Fruit fly (Drosophila melanogaster) whole organism, prepupa: ENCODE measurements around the gene RAF2.
A peak's percentile ranks its signal among the peaks of the same experiment; 100 is the strongest.

Experiments
- Blimp-1 ChIP-seq: fragments of 200-800 bp; sonication (Bioruptor generic); optimal IDR thresholded peaks from 3 replicates; lab custom pipeline; 2017; ENCODE audit warnings: missing biosample characterization, missing genetic modification characterization, mild to moderate bottlenecking, moderate library complexity, missing genetic modification reagents
- CG10631 ChIP-seq: fragments of 200-800 bp; sonication (Bioruptor generic); optimal IDR thresholded peaks from 2 replicates; lab custom pipeline; 2016; ENCODE audit warnings: missing biosample characterization, missing genetic modification characterization
- CG10669 ChIP-seq: fragments of 200-800 bp; sonication (Bioruptor generic); optimal IDR thresholded peaks from 3 replicates; lab custom pipeline; 2018; ENCODE audit warnings: missing biosample characterization, mild to moderate bottlenecking, missing genetic modification characterization, moderate library complexity
- CG11762 ChIP-seq: fragments of 200-800 bp; sonication (Bioruptor generic); optimal IDR thresholded peaks from 3 replicates; lab custom pipeline; 2016; ENCODE audit warnings: missing biosample characterization, missing genetic modification characterization; ENCODE audit not compliant: insufficient read depth
- CG1621 ChIP-seq: fragments of 200-800 bp; sonication (Bioruptor generic); optimal IDR thresholded peaks from 3 replicates; lab custom pipeline; 2018; ENCODE audit warnings: missing biosample characterization, mild to moderate bottlenecking, missing genetic modification characterization
- CG3032 ChIP-seq: fragments of 200-800 bp; optimal IDR thresholded peaks from 2 replicates; lab custom pipeline; 2019; ENCODE audit warnings: missing biosample characterization, mild to moderate bottlenecking, missing genetic modification characterization, moderate library complexity
- CG31627 ChIP-seq: fragments of 200-800 bp; sonication (Bioruptor generic); optimal IDR thresholded peaks from 3 replicates; lab custom pipeline; 2016; ENCODE audit warnings: missing biosample characterization, missing genetic modification characterization
- CG32006 ChIP-seq: fragments of 200-800 bp; sonication (Bioruptor generic); optimal IDR thresholded peaks from 3 replicates; lab custom pipeline; 2017; ENCODE audit warnings: missing biosample characterization, mild to moderate bottlenecking, missing genetic modification characterization
- CG34406 ChIP-seq: fragments of 200-800 bp; sonication (Bioruptor generic); optimal IDR thresholded peaks from 3 replicates; lab custom pipeline; 2016; ENCODE audit warnings: missing biosample characterization, missing genetic modification characterization
- CG3919 ChIP-seq: fragments of 200-800 bp; sonication (Bioruptor generic); optimal IDR thresholded peaks from 3 replicates; lab custom pipeline; 2016; ENCODE audit warnings: missing biosample characterization, missing genetic modification characterization
- CG4318 ChIP-seq: fragments of 200-800 bp; sonication (Bioruptor generic); optimal IDR thresholded peaks from 3 replicates; lab custom pipeline; 2017; ENCODE audit warnings: missing biosample characterization, mild to moderate bottlenecking, missing genetic modification characterization
- CG6163 ChIP-seq: fragments of 200-800 bp; sonication (Bioruptor generic); IDR thresholded peaks from 3 replicates; pipeline ENCODE4 v1.3.6; 2022; ENCODE audit warnings: missing biosample characterization, missing genetic modification characterization
- CG6276 ChIP-seq: fragments of 200-800 bp; sonication (Bioruptor generic); optimal IDR thresholded peaks from 2 replicates; lab custom pipeline; 2017; ENCODE audit warnings: missing biosample characterization, mild to moderate bottlenecking, missing genetic modification characterization
- CG6792 ChIP-seq: fragments of 200-800 bp; sonication (Bioruptor generic); optimal IDR thresholded peaks from 3 replicates; lab custom pipeline; 2016; ENCODE audit warnings: missing biosample characterization, missing genetic modification characterization
- CG6808 ChIP-seq: fragments of 200-800 bp; sonication (Bioruptor generic); optimal IDR thresholded peaks from 3 replicates; lab custom pipeline; 2017; ENCODE audit warnings: missing biosample characterization, missing genetic modification characterization, mild to moderate bottlenecking, moderate library complexity, missing genetic modification reagents
- CG6854 ChIP-seq: fragments of 200-800 bp; sonication (Bioruptor generic); optimal IDR thresholded peaks from 2 replicates; lab custom pipeline; 2017; ENCODE audit warnings: missing biosample characterization, mild to moderate bottlenecking, missing genetic modification characterization
- CG8119 ChIP-seq: fragments of 200-800 bp; sonication (Bioruptor generic); IDR thresholded peaks from 3 replicates; pipeline ENCODE4 v1.3.6; 2022; ENCODE audit warnings: missing biosample characterization, missing genetic modification characterization
- CG8632 ChIP-seq: fragments of 200-800 bp; sonication (Bioruptor generic); optimal IDR thresholded peaks from 3 replicates; lab custom pipeline; 2016; ENCODE audit warnings: missing biosample characterization, missing genetic modification characterization
- CG9139 ChIP-seq: fragments of 200-800 bp; sonication (Bioruptor generic); optimal IDR thresholded peaks from 3 replicates; lab custom pipeline; 2017; ENCODE audit warnings: missing biosample characterization, mild to moderate bottlenecking, missing genetic modification characterization
- Eip75B ChIP-seq: fragments of 200-800 bp; sonication (Bioruptor generic); optimal IDR thresholded peaks from 3 replicates; lab custom pipeline; 2016; ENCODE audit warnings: missing biosample characterization, missing genetic modification characterization
- Eip78C ChIP-seq: fragments of 200-800 bp; sonication (Bioruptor generic); peaks from one replicate; lab custom pipeline; 2016; ENCODE audit warnings: missing biosample characterization, missing genetic modification characterization
- Gug ChIP-seq: fragments of 200-800 bp; sonication (Bioruptor generic); IDR thresholded peaks from 2 replicates; pipeline ENCODE4 v1.3.6; 2022; ENCODE audit warnings: missing biosample characterization, missing genetic modification characterization
- Hr39 ChIP-seq: fragments of 200-800 bp; sonication (Bioruptor generic); optimal IDR thresholded peaks from 2 replicates; lab custom pipeline; 2016; ENCODE audit warnings: missing biosample characterization, missing genetic modification characterization
- Hr4 ChIP-seq: fragments of 200-800 bp; sonication (Bioruptor generic); optimal IDR thresholded peaks from 3 replicates; lab custom pipeline; 2016; ENCODE audit warnings: missing biosample characterization, missing genetic modification characterization
- Lpt ChIP-seq: fragments of 200-800 bp; sonication (Bioruptor generic); optimal IDR thresholded peaks from 3 replicates; lab custom pipeline; 2016; ENCODE audit warnings: missing biosample characterization, missing genetic modification characterization
- Met ChIP-seq: fragments of 200-800 bp; sonication (Bioruptor generic); optimal IDR thresholded peaks from 3 replicates; lab custom pipeline; 2016; ENCODE audit warnings: missing biosample characterization, missing genetic modification characterization
- Smox ChIP-seq: fragments of 200-800 bp; sonication (Bioruptor generic); optimal IDR thresholded peaks from 3 replicates; lab custom pipeline; 2016; ENCODE audit warnings: missing biosample characterization, missing genetic modification characterization
- Sox102F ChIP-seq: fragments of 200-800 bp; sonication (Bioruptor generic); optimal IDR thresholded peaks from 2 replicates; lab custom pipeline; 2016; ENCODE audit warnings: missing biosample characterization, mild to moderate bottlenecking, missing genetic modification characterization
- Sox15 ChIP-seq: fragments of 200-800 bp; sonication (Bioruptor generic); optimal IDR thresholded peaks from 3 replicates; lab custom pipeline; 2016; ENCODE audit warnings: missing biosample characterization, missing genetic modification characterization
- achi ChIP-seq: fragments of 200-800 bp; sonication (Bioruptor generic); optimal IDR thresholded peaks from 3 replicates; lab custom pipeline; 2016; ENCODE audit warnings: missing biosample characterization, missing genetic modification characterization
- cyc ChIP-seq: fragments of 200-800 bp; sonication (Bioruptor generic); optimal IDR thresholded peaks from 3 replicates; lab custom pipeline; 2016; ENCODE audit warnings: missing biosample characterization, missing genetic modification characterization
- dac ChIP-seq: fragments of 200-800 bp; sonication (Bioruptor generic); optimal IDR thresholded peaks from 2 replicates; lab custom pipeline; 2017; ENCODE audit warnings: missing biosample characterization, mild to moderate bottlenecking, missing genetic modification characterization
- dsx ChIP-seq: fragments of 200-800 bp; optimal IDR thresholded peaks from 3 replicates; lab custom pipeline; 2019; ENCODE audit warnings: missing biosample characterization, mild to moderate bottlenecking, missing genetic modification characterization, moderate library complexity; ENCODE audit not compliant: poor library complexity, severe bottlenecking
- eg ChIP-seq: fragments of 200-800 bp; sonication (Bioruptor generic); IDR thresholded peaks from 3 replicates; pipeline ENCODE4 v1.3.6; 2022; ENCODE audit warnings: missing biosample characterization, missing genetic modification characterization
- esn ChIP-seq: fragments of 200-800 bp; sonication (Bioruptor generic); optimal IDR thresholded peaks from 2 replicates; lab custom pipeline; 2016; ENCODE audit warnings: missing biosample characterization, mild to moderate bottlenecking, missing genetic modification characterization, moderate library complexity
- fd59A ChIP-seq: fragments of 200-800 bp; sonication (Bioruptor generic); optimal IDR thresholded peaks from 2 replicates; lab custom pipeline; 2017; ENCODE audit warnings: missing biosample characterization, mild to moderate bottlenecking, missing genetic modification characterization, missing genetic modification reagents
- fd85E ChIP-seq: fragments of 200-800 bp; sonication (Bioruptor generic); optimal IDR thresholded peaks from 3 replicates; lab custom pipeline; 2016; ENCODE audit warnings: missing biosample characterization, missing genetic modification characterization
- fkh ChIP-seq: fragments of 200-800 bp; sonication (Bioruptor generic); optimal IDR thresholded peaks from 3 replicates; lab custom pipeline; 2017; ENCODE audit warnings: missing biosample characterization, mild to moderate bottlenecking, missing genetic modification characterization, moderate library complexity
- net ChIP-seq: fragments of 200-800 bp; sonication (Bioruptor generic); optimal IDR thresholded peaks from 3 replicates; lab custom pipeline; 2016; ENCODE audit warnings: missing biosample characterization, missing genetic modification characterization
- salr ChIP-seq, 2 experiments: fragments of 200-800 bp; sonication (Bioruptor generic); optimal IDR thresholded peaks; 3 replicates each; lab custom pipeline; 2016 to 2018; ENCODE audit warnings: missing biosample characterization in 2 of 2, missing genetic modification characterization in 2 of 2, mild to moderate bottlenecking in 1 of 2
- spab ChIP-seq: fragments of 200-800 bp; sonication (Bioruptor generic); optimal IDR thresholded peaks from 2 replicates; lab custom pipeline; 2017; ENCODE audit warnings: missing biosample characterization, mild to moderate bottlenecking, missing genetic modification characterization, missing genetic modification reagents
- ss ChIP-seq, 2 experiments: fragments of 200-800 bp; sonication (Bioruptor generic); optimal IDR thresholded peaks; 2 replicates in 1 of 2; 3 replicates in 1 of 2; lab custom pipeline; 2017 to 2018; ENCODE audit warnings: mild to moderate bottlenecking in 2 of 2, missing biosample characterization in 2 of 2, missing genetic modification characterization in 2 of 2, moderate library complexity in 1 of 2
- svp ChIP-seq: fragments of 200-800 bp; sonication (Bioruptor generic); peaks from one replicate; lab custom pipeline; 2016; ENCODE audit warnings: missing biosample characterization, missing genetic modification characterization
- topi ChIP-seq: fragments of 200-800 bp; sonication (Bioruptor generic); optimal IDR thresholded peaks from 3 replicates; lab custom pipeline; 2016; ENCODE audit warnings: missing biosample characterization, missing genetic modification characterization
- vri ChIP-seq: fragments of 200-800 bp; sonication (Bioruptor generic); optimal IDR thresholded peaks from 3 replicates; lab custom pipeline; 2016; ENCODE audit warnings: missing biosample characterization, mild to moderate bottlenecking, missing genetic modification characterization

The RAF2 gene

DNA sequence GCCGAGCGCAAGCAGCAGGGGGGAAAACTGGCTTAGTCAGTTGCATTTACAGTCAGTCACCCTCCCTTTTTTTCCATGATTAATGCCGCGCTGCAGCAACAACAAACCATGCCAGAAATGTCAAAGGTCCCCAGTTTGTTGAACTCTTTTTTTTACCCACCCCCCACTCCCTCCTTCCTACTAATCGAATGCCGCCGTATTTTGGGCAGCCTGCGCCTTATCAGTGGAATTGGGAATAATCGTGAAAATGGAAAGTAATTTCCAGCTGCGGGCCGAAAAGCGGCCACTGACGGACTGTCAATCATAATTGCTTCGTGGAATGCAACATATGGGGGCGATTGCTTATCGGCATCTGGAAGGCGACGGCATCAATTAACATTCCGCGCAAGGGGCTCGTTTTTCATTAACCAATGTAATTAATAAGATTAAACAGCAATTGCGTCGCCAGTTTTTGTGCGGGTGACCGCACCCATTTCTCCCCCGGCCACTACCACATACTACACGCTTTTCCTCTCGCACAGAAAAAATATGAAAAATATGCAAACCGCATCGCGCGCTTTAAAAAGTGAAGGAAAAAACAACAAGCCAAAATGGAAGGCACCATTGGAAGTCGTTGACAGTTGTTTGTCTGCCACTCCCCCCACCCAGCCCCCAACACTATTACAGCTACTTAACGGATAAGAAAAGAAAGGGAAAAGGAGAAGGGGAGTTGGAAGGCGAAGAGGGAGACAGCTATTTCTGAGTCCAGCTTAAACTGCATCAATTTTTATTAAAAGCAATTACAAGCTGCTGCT lies 23.5 kb downstream of the RAF2 start:
- TF ChIP-seq svp (GFP tag; lab: Kevin White, UChicago) (peak; percentile 97), net (no peak), CG6854 (GFP tag; lab: Kevin White, UChicago) (no peak)

dm6 chr3L:16410234-16411119 lies 24.4 kb downstream of the RAF2 start:
- TF ChIP-seq dsx (GFP tag; lab: Kevin White, UChicago) (peak; percentile 82), CG1621 (peak; percentile 83), ss (GFP tag; optimal IDR thresholded peaks at IDR 0.05; lab: Kevin White, UChicago) (peak; percentile 86 to 88), Gug (peak; percentile 71), fkh (GFP tag; lab: Kevin White, UChicago) (no peak), CG8119 (GFP tag; lab: Robert Waterston, UW) (peak; percentile 81), achi (GFP tag; lab: Kevin White, UChicago) (peak; percentile 85), CG31627 (GFP tag; lab: Kevin White, UChicago) (peak; percentile 91), CG6854 (GFP tag; lab: Kevin White, UChicago) (peak; percentile 59), CG10631 (GFP tag; lab: Kevin White, UChicago) (peak; percentile 85), Hr4 (GFP tag; lab: Kevin White, UChicago) (peak; percentile 92), Sox102F (peak; percentile 90), salr (GFP tag; optimal IDR thresholded peaks at IDR 0.05; lab: Kevin White, UChicago) (peak; percentile 78 to 79), spab (GFP tag; lab: Kevin White, UChicago) (peak; percentile 78), Blimp-1 (peak; percentile 92), CG6163 (GFP tag; lab: Robert Waterston, UW) (peak; percentile 87), Met (GFP tag; lab: Kevin White, UChicago) (peak; percentile 89), cyc (peak; percentile 90), Smox (peak; percentile 84), CG3032 (tag; lab: Kevin White, UChicago) (peak; percentile 73), fd59A (peak; percentile 84), CG32006 (GFP tag; lab: Kevin White, UChicago) (peak; percentile 89), topi (GFP tag; lab: Kevin White, UChicago) (peak; percentile 84), esn (GFP tag; lab: Kevin White, UChicago) (peak; percentile 91), CG3919 (GFP tag; lab: Kevin White, UChicago) (peak; percentile 87), Lpt (GFP tag; lab: Kevin White, UChicago) (peak; percentile 85), Hr39 (GFP tag; lab: Kevin White, UChicago) (peak; percentile 92), CG34406 (GFP tag; lab: Kevin White, UChicago) (peak; percentile 83), vri (peak; percentile 82), CG6276 (GFP tag; lab: Kevin White, UChicago) (peak; percentile 71), CG11762 (GFP tag; lab: Kevin White, UChicago) (peak; percentile 46), Sox15 (GFP tag; lab: Kevin White, UChicago) (peak; percentile 70), fd85E (GFP tag; lab: Kevin White, UChicago) (peak; percentile 47), svp (GFP tag; lab: Kevin White, UChicago) (peak; percentile 94), CG9139 (peak; percentile 69), Eip78C (GFP tag; lab: Kevin White, UChicago) (peak; percentile 97), Eip75B (peak; percentile 84), CG10669 (GFP tag; lab: Kevin White, UChicago) (peak; percentile 88), dac (peak; percentile 87), CG6792 (GFP tag; lab: Kevin White, UChicago) (peak; percentile 78), CG8632 (GFP tag; lab: Kevin White, UChicago) (peak; percentile 82), CG4318 (GFP tag; lab: Kevin White, UChicago) (no peak), eg (peak; percentile 73), CG6808 (peak; percentile 90)
